Fruit fly (Drosophila melanogaster): ENCODE measurements around the gene Tpi.

The Tpi gene

dm6 chr3R:30092700-30093044 lies 41.7 kb downstream of the Tpi start (continued):
- TF ChIP-seq ind (GFP tag; optimal IDR thresholded peaks at IDR 0.05): peak; percentile 87
- no peak for TF ChIP-seq Sry-β (GFP tag; optimal IDR thresholded peaks at IDR 0.05)
- peak; percentile 83 for TF ChIP-seq CG12155 (GFP tag; optimal IDR thresholded peaks at IDR 0.05)
- TF ChIP-seq CG12391 (tag; optimal IDR thresholded peaks at IDR 0.05): peak; percentile 86
- no peak for TF ChIP-seq pros (GFP tag; optimal IDR thresholded peaks at IDR 0.05)
- peak; percentile 90 for TF ChIP-seq ranshi (GFP tag; IDR thresholded peaks at IDR 0.05)
- peak; percentile 91 for TF ChIP-seq CG9932 (GFP tag; IDR thresholded peaks at IDR 0.05)
- peak; percentile 18 for TF ChIP-seq Lhr (GFP tag; optimal IDR thresholded peaks at IDR 0.05)
- no peak; the same call in 1 of the 2 replicates for TF ChIP-seq crol (GFP tag; IDR thresholded peaks at IDR 0.05)
- peak; percentile 73; the same call in 1 of the 3 replicates for TF ChIP-seq CG2199 (GFP tag; IDR thresholded peaks at IDR 0.05)
- no peak for TF ChIP-seq gfzf (GFP tag; optimal IDR thresholded peaks at IDR 0.05)
- TF ChIP-seq CG17385 (GFP tag; optimal IDR thresholded peaks at IDR 0.05): peak; percentile 84
- TF ChIP-seq CG6272 (GFP tag; IDR thresholded peaks at IDR 0.05): peak; percentile 74
- peak; percentile 68 for TF ChIP-seq CG1529 (GFP tag; optimal IDR thresholded peaks at IDR 0.05)
- peak; percentile 87 for TF ChIP-seq CG12659 (GFP tag; optimal IDR thresholded peaks at IDR 0.05)
- TF ChIP-seq CG17361 (GFP tag; IDR thresholded peaks at IDR 0.05): peak; percentile 82
- TF ChIP-seq Kr (GFP tag; optimal IDR thresholded peaks at IDR 0.05): no peak
- TF ChIP-seq vvl (GFP tag; IDR thresholded peaks at IDR 0.05): peak; percentile 95
- peak; percentile 63 for TF ChIP-seq CG14965 (GFP tag; optimal IDR thresholded peaks at IDR 0.05; ENCODE audit: borderline replicate concordance)
- peak; percentile 57 for TF ChIP-seq E2f2 (GFP tag; IDR thresholded peaks at IDR 0.05)
- peak; percentile 83 for TF ChIP-seq CG17328 (GFP tag; IDR thresholded peaks at IDR 0.05)
- TF ChIP-seq org-1 (GFP tag; optimal IDR thresholded peaks at IDR 0.05): peak; percentile 78
- peak; percentile 82 for TF ChIP-seq CG12219 (GFP tag; optimal IDR thresholded peaks at IDR 0.05)
- peak; percentile 83 for TF ChIP-seq CG14050 (GFP tag; IDR thresholded peaks at IDR 0.05)
- peak; percentile 17 for TF ChIP-seq sqz (GFP tag; optimal IDR thresholded peaks at IDR 0.05)
- TF ChIP-seq toy (GFP tag; IDR thresholded peaks at IDR 0.05): peak; percentile 53; the same call in 1 of the 2 replicates
- TF ChIP-seq CG18619 (GFP tag; optimal IDR thresholded peaks at IDR 0.05): peak; percentile 80
- TF ChIP-seq Awh (GFP tag; IDR thresholded peaks at IDR 0.05): peak; percentile 88
- peak; percentile 79 for TF ChIP-seq dm (GFP tag; optimal IDR thresholded peaks at IDR 0.05)
- peak; percentile 84 for TF ChIP-seq CG7786 (GFP tag; optimal IDR thresholded peaks at IDR 0.05)
- peak; percentile 89 for TF ChIP-seq mam (GFP tag; optimal IDR thresholded peaks at IDR 0.05)
- TF ChIP-seq D19B (GFP tag; optimal IDR thresholded peaks at IDR 0.05): peak; percentile 21
- peak; percentile 55; the same call in 2 of the 3 replicates for TF ChIP-seq jigr1 (GFP tag; IDR thresholded peaks at IDR 0.05)
- TF ChIP-seq CG9817 (tag; optimal IDR thresholded peaks at IDR 0.05): peak; percentile 86
- peak; percentile 65 for TF ChIP-seq CG4424 (GFP tag; optimal IDR thresholded peaks at IDR 0.05)
- TF ChIP-seq CG18764 (GFP tag; optimal IDR thresholded peaks at IDR 0.05): peak; percentile 65
- TF ChIP-seq exex (tag; optimal IDR thresholded peaks at IDR 0.05): peak; percentile 48
- TF ChIP-seq eve (GFP tag; optimal IDR thresholded peaks at IDR 0.05): peak in 1 of 2 experiments; percentile 76
- peak; percentile 80 for TF ChIP-seq CG16779 (GFP tag; IDR thresholded peaks at IDR 0.05)
- peak; percentile 93 for TF ChIP-seq ci (GFP tag; IDR thresholded peaks at IDR 0.05)
- TF ChIP-seq CG11398 (GFP tag; optimal IDR thresholded peaks at IDR 0.05): peak; percentile 73
- peak; percentile 78 for TF ChIP-seq CG7357 (GFP tag; IDR thresholded peaks at IDR 0.05)
- TF ChIP-seq CG6254 (GFP tag; optimal IDR thresholded peaks at IDR 0.05): peak; percentile 75
- TF ChIP-seq gcm (GFP tag; optimal IDR thresholded peaks at IDR 0.05): peak; percentile 61
- peak; percentile 54 for TF ChIP-seq kah (GFP tag; optimal IDR thresholded peaks at IDR 0.05)
- no peak for TF ChIP-seq Stat92E (GFP tag; optimal IDR thresholded peaks at IDR 0.05)
- TF ChIP-seq CG6765 (GFP tag; optimal IDR thresholded peaks at IDR 0.05): peak; percentile 48
- no peak for TF ChIP-seq Tbp (GFP tag; optimal IDR thresholded peaks at IDR 0.05)
- TF ChIP-seq Blimp-1 (GFP tag; optimal IDR thresholded peaks at IDR 0.05): peak; percentile 99
- TF ChIP-seq ewg (GFP tag; optimal IDR thresholded peaks at IDR 0.05): peak; percentile 69
- TF ChIP-seq CG8478 (optimal IDR thresholded peaks at IDR 0.05): no peak
- peak; percentile 63 for TF ChIP-seq CG10274 (GFP tag; optimal IDR thresholded peaks at IDR 0.05)
